Fruit fly (Drosophila melanogaster) whole organism, prepupa: ENCODE measurements around the gene Srp68.

ENCODE experiments used
- Blimp-1 ChIP-seq: fragments of 200-800 bp; sonication (Bioruptor generic); optimal IDR thresholded peaks from 3 replicates; lab custom pipeline; 2017; ENCODE audit warnings: missing biosample characterization, missing genetic modification characterization, mild to moderate bottlenecking, moderate library complexity, missing genetic modification reagents
- CG10631 ChIP-seq: fragments of 200-800 bp; sonication (Bioruptor generic); optimal IDR thresholded peaks from 2 replicates; lab custom pipeline; 2016; ENCODE audit warnings: missing biosample characterization, missing genetic modification characterization
- CG11294 ChIP-seq: fragments of 200-800 bp; sonication (Bioruptor generic); IDR thresholded peaks from 2 replicates; pipeline ENCODE4 v1.3.6; 2022; ENCODE audit warnings: missing biosample characterization, missing genetic modification characterization
- CG11762 ChIP-seq: fragments of 200-800 bp; sonication (Bioruptor generic); optimal IDR thresholded peaks from 3 replicates; lab custom pipeline; 2016; ENCODE audit warnings: missing biosample characterization, missing genetic modification characterization; ENCODE audit not compliant: insufficient read depth
- CG11902 ChIP-seq: fragments of 200-800 bp; sonication (Bioruptor generic); optimal IDR thresholded peaks from 3 replicates; lab custom pipeline; 2016; ENCODE audit warnings: missing biosample characterization, missing genetic modification characterization
- CG1621 ChIP-seq: fragments of 200-800 bp; sonication (Bioruptor generic); optimal IDR thresholded peaks from 3 replicates; lab custom pipeline; 2018; ENCODE audit warnings: missing biosample characterization, mild to moderate bottlenecking, missing genetic modification characterization
- CG16779 ChIP-seq: fragments of 200-800 bp; sonication (Bioruptor generic); optimal IDR thresholded peaks from 3 replicates; lab custom pipeline; 2017; ENCODE audit warnings: missing biosample characterization, mild to moderate bottlenecking, missing genetic modification characterization
- CG3032 ChIP-seq: fragments of 200-800 bp; optimal IDR thresholded peaks from 2 replicates; lab custom pipeline; 2019; ENCODE audit warnings: missing biosample characterization, mild to moderate bottlenecking, missing genetic modification characterization, moderate library complexity
- CG3919 ChIP-seq: fragments of 200-800 bp; sonication (Bioruptor generic); optimal IDR thresholded peaks from 3 replicates; lab custom pipeline; 2016; ENCODE audit warnings: missing biosample characterization, missing genetic modification characterization
- CG6163 ChIP-seq: fragments of 200-800 bp; sonication (Bioruptor generic); IDR thresholded peaks from 3 replicates; pipeline ENCODE4 v1.3.6; 2022; ENCODE audit warnings: missing biosample characterization, missing genetic modification characterization
- CG6276 ChIP-seq: fragments of 200-800 bp; sonication (Bioruptor generic); optimal IDR thresholded peaks from 2 replicates; lab custom pipeline; 2017; ENCODE audit warnings: missing biosample characterization, mild to moderate bottlenecking, missing genetic modification characterization
- CG6808 ChIP-seq: fragments of 200-800 bp; sonication (Bioruptor generic); optimal IDR thresholded peaks from 3 replicates; lab custom pipeline; 2017; ENCODE audit warnings: missing biosample characterization, missing genetic modification characterization, mild to moderate bottlenecking, moderate library complexity, missing genetic modification reagents
- CG6854 ChIP-seq: fragments of 200-800 bp; sonication (Bioruptor generic); optimal IDR thresholded peaks from 2 replicates; lab custom pipeline; 2017; ENCODE audit warnings: missing biosample characterization, mild to moderate bottlenecking, missing genetic modification characterization
- CG7368 ChIP-seq: fragments of 200-800 bp; sonication (Bioruptor generic); optimal IDR thresholded peaks from 3 replicates; lab custom pipeline; 2016; ENCODE audit warnings: missing biosample characterization, missing genetic modification characterization
- CG8119 ChIP-seq: fragments of 200-800 bp; sonication (Bioruptor generic); IDR thresholded peaks from 3 replicates; pipeline ENCODE4 v1.3.6; 2022; ENCODE audit warnings: missing biosample characterization, missing genetic modification characterization
- CG8319 ChIP-seq: fragments of 200-800 bp; sonication (Bioruptor generic); optimal IDR thresholded peaks from 3 replicates; lab custom pipeline; 2016; ENCODE audit warnings: missing biosample characterization, missing genetic modification characterization
- CG8632 ChIP-seq: fragments of 200-800 bp; sonication (Bioruptor generic); optimal IDR thresholded peaks from 3 replicates; lab custom pipeline; 2016; ENCODE audit warnings: missing biosample characterization, missing genetic modification characterization
- CG9139 ChIP-seq: fragments of 200-800 bp; sonication (Bioruptor generic); optimal IDR thresholded peaks from 3 replicates; lab custom pipeline; 2017; ENCODE audit warnings: missing biosample characterization, mild to moderate bottlenecking, missing genetic modification characterization
- Eip78C ChIP-seq: fragments of 200-800 bp; sonication (Bioruptor generic); peaks from one replicate; lab custom pipeline; 2016; ENCODE audit warnings: missing biosample characterization, missing genetic modification characterization
- Ets21C ChIP-seq: fragments of 200-800 bp; sonication (Bioruptor generic); optimal IDR thresholded peaks from 3 replicates; lab custom pipeline; 2016; ENCODE audit warnings: missing biosample characterization, missing genetic modification characterization
- Ets96B ChIP-seq: fragments of 200-800 bp; optimal IDR thresholded peaks from 2 replicates; lab custom pipeline; 2019; ENCODE audit warnings: missing biosample characterization, mild to moderate bottlenecking, missing genetic modification characterization, moderate library complexity
- Gug ChIP-seq: fragments of 200-800 bp; sonication (Bioruptor generic); IDR thresholded peaks from 2 replicates; pipeline ENCODE4 v1.3.6; 2022; ENCODE audit warnings: missing biosample characterization, missing genetic modification characterization
- Hr38 ChIP-seq: sonication (Bioruptor generic); optimal IDR thresholded peaks from 2 replicates; lab custom pipeline; 2016; ENCODE audit warnings: missing biosample characterization, missing genetic modification characterization
- Hr39 ChIP-seq: fragments of 200-800 bp; sonication (Bioruptor generic); optimal IDR thresholded peaks from 2 replicates; lab custom pipeline; 2016; ENCODE audit warnings: missing biosample characterization, missing genetic modification characterization
- Lpt ChIP-seq: fragments of 200-800 bp; sonication (Bioruptor generic); optimal IDR thresholded peaks from 3 replicates; lab custom pipeline; 2016; ENCODE audit warnings: missing biosample characterization, missing genetic modification characterization
- Met ChIP-seq: fragments of 200-800 bp; sonication (Bioruptor generic); optimal IDR thresholded peaks from 3 replicates; lab custom pipeline; 2016; ENCODE audit warnings: missing biosample characterization, missing genetic modification characterization
- Smox ChIP-seq: fragments of 200-800 bp; sonication (Bioruptor generic); optimal IDR thresholded peaks from 3 replicates; lab custom pipeline; 2016; ENCODE audit warnings: missing biosample characterization, missing genetic modification characterization
- Sox14 ChIP-seq: fragments of 200-800 bp; sonication (Bioruptor generic); optimal IDR thresholded peaks from 3 replicates; lab custom pipeline; 2016; ENCODE audit warnings: missing biosample characterization, missing genetic modification characterization
- Sox15 ChIP-seq: fragments of 200-800 bp; sonication (Bioruptor generic); optimal IDR thresholded peaks from 3 replicates; lab custom pipeline; 2016; ENCODE audit warnings: missing biosample characterization, missing genetic modification characterization
- dac ChIP-seq: fragments of 200-800 bp; sonication (Bioruptor generic); optimal IDR thresholded peaks from 2 replicates; lab custom pipeline; 2017; ENCODE audit warnings: missing biosample characterization, mild to moderate bottlenecking, missing genetic modification characterization
- dsx ChIP-seq: fragments of 200-800 bp; optimal IDR thresholded peaks from 3 replicates; lab custom pipeline; 2019; ENCODE audit warnings: missing biosample characterization, mild to moderate bottlenecking, missing genetic modification characterization, moderate library complexity; ENCODE audit not compliant: poor library complexity, severe bottlenecking
- eg ChIP-seq: fragments of 200-800 bp; sonication (Bioruptor generic); IDR thresholded peaks from 3 replicates; pipeline ENCODE4 v1.3.6; 2022; ENCODE audit warnings: missing biosample characterization, missing genetic modification characterization
- esn ChIP-seq: fragments of 200-800 bp; sonication (Bioruptor generic); optimal IDR thresholded peaks from 2 replicates; lab custom pipeline; 2016; ENCODE audit warnings: missing biosample characterization, mild to moderate bottlenecking, missing genetic modification characterization, moderate library complexity
- fd59A ChIP-seq: fragments of 200-800 bp; sonication (Bioruptor generic); optimal IDR thresholded peaks from 2 replicates; lab custom pipeline; 2017; ENCODE audit warnings: missing biosample characterization, mild to moderate bottlenecking, missing genetic modification characterization, missing genetic modification reagents
- fd85E ChIP-seq: fragments of 200-800 bp; sonication (Bioruptor generic); optimal IDR thresholded peaks from 3 replicates; lab custom pipeline; 2016; ENCODE audit warnings: missing biosample characterization, missing genetic modification characterization
- fkh ChIP-seq: fragments of 200-800 bp; sonication (Bioruptor generic); optimal IDR thresholded peaks from 3 replicates; lab custom pipeline; 2017; ENCODE audit warnings: missing biosample characterization, mild to moderate bottlenecking, missing genetic modification characterization, moderate library complexity
- net ChIP-seq: fragments of 200-800 bp; sonication (Bioruptor generic); optimal IDR thresholded peaks from 3 replicates; lab custom pipeline; 2016; ENCODE audit warnings: missing biosample characterization, missing genetic modification characterization
- pdm3 ChIP-seq: fragments of 200-800 bp; sonication (Bioruptor generic); optimal IDR thresholded peaks from 3 replicates; lab custom pipeline; 2016; ENCODE audit warnings: missing biosample characterization, missing genetic modification characterization
- salr ChIP-seq, 2 experiments: fragments of 200-800 bp; sonication (Bioruptor generic); optimal IDR thresholded peaks; 3 replicates each; lab custom pipeline; 2016 to 2018; ENCODE audit warnings: missing biosample characterization in 2 of 2, missing genetic modification characterization in 2 of 2, mild to moderate bottlenecking in 1 of 2
- spab ChIP-seq: fragments of 200-800 bp; sonication (Bioruptor generic); optimal IDR thresholded peaks from 2 replicates; lab custom pipeline; 2017; ENCODE audit warnings: missing biosample characterization, mild to moderate bottlenecking, missing genetic modification characterization, missing genetic modification reagents
- ss ChIP-seq, 2 experiments: fragments of 200-800 bp; sonication (Bioruptor generic); optimal IDR thresholded peaks; 2 replicates in 1 of 2; 3 replicates in 1 of 2; lab custom pipeline; 2017 to 2018; ENCODE audit warnings: mild to moderate bottlenecking in 2 of 2, missing biosample characterization in 2 of 2, missing genetic modification characterization in 2 of 2, moderate library complexity in 1 of 2
- svp ChIP-seq: fragments of 200-800 bp; sonication (Bioruptor generic); peaks from one replicate; lab custom pipeline; 2016; ENCODE audit warnings: missing biosample characterization, missing genetic modification characterization
- topi ChIP-seq: fragments of 200-800 bp; sonication (Bioruptor generic); optimal IDR thresholded peaks from 3 replicates; lab custom pipeline; 2016; ENCODE audit warnings: missing biosample characterization, missing genetic modification characterization
- vri ChIP-seq: fragments of 200-800 bp; sonication (Bioruptor generic); optimal IDR thresholded peaks from 3 replicates; lab custom pipeline; 2016; ENCODE audit warnings: missing biosample characterization, mild to moderate bottlenecking, missing genetic modification characterization

Srp68 gene

DNA sequence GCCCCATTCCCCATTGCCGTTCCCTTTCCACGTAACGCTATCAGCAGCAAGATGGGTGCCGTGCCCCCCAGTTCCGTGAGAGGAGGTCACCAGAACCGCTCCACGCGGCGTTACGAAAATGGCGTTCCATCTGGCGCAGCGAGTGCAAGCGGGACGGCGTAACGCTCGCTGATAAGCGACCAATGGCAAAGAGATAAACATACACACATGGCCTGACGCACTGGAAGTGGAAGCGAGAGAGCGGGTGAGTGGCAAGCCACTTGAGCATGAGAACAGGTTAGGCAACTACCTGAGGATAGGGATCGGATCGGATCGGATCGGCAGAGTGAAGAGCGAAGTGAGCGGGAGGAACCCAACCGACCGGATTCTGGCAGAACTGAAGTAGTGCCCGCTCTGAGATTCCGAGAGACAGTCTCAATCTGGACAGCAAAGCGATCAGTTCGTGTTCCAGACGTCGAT, 30.0 kb downstream of the Srp68 start, which contains the start of gene Doc3:
Doc3 (plus strand) TSS at position 409 of the 459 bp plus-strand sequence.
- TF ChIP-seq CG8319 (GFP tag; lab: Kevin White, UChicago) (peak; percentile 99), CG1621 (tag; lab: Kevin White, UChicago) (peak; percentile 3), CG3032 (no peak), CG10631 (GFP tag; lab: Kevin White, UChicago) (no peak), CG7368 (GFP tag; lab: Kevin White, UChicago) (no peak), fd59A (GFP tag; lab: Kevin White, UChicago) (no peak), CG6808 (GFP tag; lab: Kevin White, UChicago) (no peak), vri (GFP tag; lab: Kevin White, UChicago) (no peak), Ets96B (no peak), topi (GFP tag; lab: Kevin White, UChicago) (no peak), Eip78C (no peak), CG6163 (GFP tag; lab: Robert Waterston, UW) (peak; percentile 52; the same call in 1 of the 3 replicates), Smox (no peak), pdm3 (GFP tag; lab: Kevin White, UChicago) (no peak), CG16779 (tag; lab: Kevin White, UChicago) (no peak), ss (GFP tag; optimal IDR thresholded peaks at IDR 0.05; lab: Kevin White, UChicago) (peak in 1 of 2 experiments; percentile 60), spab (GFP tag; lab: Kevin White, UChicago) (no peak), Blimp-1 (GFP tag; lab: Kevin White, UChicago) (no peak), Lpt (no peak), CG9139 (GFP tag; lab: Kevin White, UChicago) (no peak), CG11902 (GFP tag; lab: Kevin White, UChicago) (no peak), fd85E (GFP tag; lab: Kevin White, UChicago) (no peak), CG8119 (no peak), eg (GFP tag; lab: Robert Waterston, UW) (no peak), net (GFP tag; lab: Kevin White, UChicago) (no peak), svp (peak; percentile 98), salr (GFP tag; optimal IDR thresholded peaks at IDR 0.05; lab: Kevin White, UChicago) (no peak), fkh (GFP tag; lab: Kevin White, UChicago) (peak; percentile 43), CG6276 (GFP tag; lab: Kevin White, UChicago) (no peak), Gug (no peak), CG11762 (GFP tag; lab: Kevin White, UChicago) (no peak), Sox14 (no peak), Ets21C (GFP tag; lab: Kevin White, UChicago) (no peak), Hr39 (GFP tag; lab: Kevin White, UChicago) (no peak), dsx (GFP tag; lab: Kevin White, UChicago) (no peak), CG3919 (no peak), esn (no peak), Met (GFP tag; lab: Kevin White, UChicago) (no peak), CG8632 (GFP tag; lab: Kevin White, UChicago) (no peak), CG6854 (peak; percentile 93), CG11294 (no peak), dac (GFP tag; lab: Kevin White, UChicago) (no peak), Sox15 (GFP tag; lab: Kevin White, UChicago) (no peak), Hr38 (GFP tag; lab: Kevin White, UChicago) (no peak)
